Worm (Caenorhabditis elegans): Measurements from ENCODE around the gene eppl-1.
A peak's percentile ranks its signal among the peaks of the same experiment; 100 is the strongest.

eppl-1 gene

DNA sequence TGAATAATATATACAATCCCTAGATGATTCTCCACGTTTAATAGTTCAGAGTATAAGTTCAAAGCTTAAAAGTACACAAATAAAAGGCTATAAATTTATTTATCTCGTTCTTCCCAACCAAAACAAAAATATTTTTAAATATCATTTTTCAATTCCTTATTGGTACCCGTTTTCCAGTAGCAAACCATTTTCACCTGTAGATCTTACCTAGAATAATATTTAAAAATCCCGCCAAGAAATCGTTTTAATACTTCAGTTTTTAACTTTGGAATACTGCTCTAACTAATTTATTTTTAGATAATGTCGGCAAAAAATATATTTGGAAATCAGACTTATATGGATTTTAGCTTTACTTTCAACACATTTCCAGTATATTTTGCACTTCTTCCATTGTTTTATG is 40.7 kb upstream of the eppl-1 start, which contains the start of gene sru-7:
TSS of gene sru-7 (plus strand) at position 301 of the 400 bp plus-strand sequence.
- TF ChIP-seq ceh-6 (GFP tag; optimal IDR thresholded peaks at IDR 0.05) (no peak), elt-4 (tag; optimal IDR thresholded peaks at IDR 0.05) (no peak), ama-1 (optimal IDR thresholded peaks at IDR 0.05) (no peak), gmeb-2 (tag; optimal IDR thresholded peaks at IDR 0.05) (no peak), ets-4 (tag; optimal IDR thresholded peaks at IDR 0.05) (no peak), hlh-30 (tag; optimal IDR thresholded peaks at IDR 0.05; ENCODE audit: insufficient read depth) (no peak), hlh-6 (tag; optimal IDR thresholded peaks at IDR 0.05) (no peak), lim-6 (tag; optimal IDR thresholded peaks at IDR 0.05) (no peak)

DNA sequence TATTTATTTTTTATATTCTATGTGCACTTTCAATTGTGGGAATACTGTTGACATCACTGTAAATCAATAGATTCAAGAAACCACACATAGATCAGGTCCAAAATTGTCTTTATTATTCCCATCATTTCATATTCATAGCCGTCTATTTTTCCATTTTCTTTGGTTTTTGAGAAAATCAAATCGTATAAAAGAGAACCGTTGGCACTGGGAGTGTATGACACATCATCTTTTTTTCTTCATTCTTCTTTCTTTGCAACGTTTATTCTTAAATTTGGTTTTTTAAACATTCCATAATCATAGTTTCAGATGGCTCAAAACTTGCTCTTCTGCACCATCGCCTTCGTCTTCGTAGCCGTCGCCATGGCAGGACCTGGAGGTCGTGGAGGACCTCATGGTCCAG is 38.4 kb upstream of the eppl-1 start, which contains the start of gene srlf-2:
TSS of gene srlf-2 (plus strand) at position 301 of the 400 bp plus-strand sequence.
- no peak for TF ChIP-seq ceh-48 (tag; optimal IDR thresholded peaks at IDR 0.05)
- no peak for TF ChIP-seq rnt-1 (tag; optimal IDR thresholded peaks at IDR 0.05)
- no peak for TF ChIP-seq pag-3 (tag; optimal IDR thresholded peaks at IDR 0.05; ENCODE audit: borderline replicate concordance)
- no peak for TF ChIP-seq pqm-1 (tag; optimal IDR thresholded peaks at IDR 0.05)
- TF ChIP-seq odd-2 (tag; optimal IDR thresholded peaks at IDR 0.05) = no peak
- TF ChIP-seq lim-6 (tag; optimal IDR thresholded peaks at IDR 0.05) = no peak
- TF ChIP-seq pros-1 (tag; optimal IDR thresholded peaks at IDR 0.05) = no peak
- TF ChIP-seq nhr-11 (tag; optimal IDR thresholded peaks at IDR 0.05) = no peak
- no peak for TF ChIP-seq pha-4 (tag; optimal IDR thresholded peaks at IDR 0.05)
- TF ChIP-seq ceh-24 (tag; optimal IDR thresholded peaks at IDR 0.05) = no peak
- TF ChIP-seq ceh-2 (tag; optimal IDR thresholded peaks at IDR 0.05) = no peak
- TF ChIP-seq sox-4 (tag; optimal IDR thresholded peaks at IDR 0.05) = no peak

ce11 chrIV:8488043-8488442 is 36.5 kb upstream of the eppl-1 start:
- no peak for TF ChIP-seq ztf-16 (tag; optimal IDR thresholded peaks at IDR 0.05)

ce11 chrIV:8487183-8487582 is 35.6 kb upstream of the eppl-1 start, which contains the start of gene srlf-3:
TSS of gene srlf-3 (plus strand) at chrIV:8487483.
- TF ChIP-seq ceh-2 (tag; optimal IDR thresholded peaks at IDR 0.05) (no peak), fkh-10 (GFP tag; optimal IDR thresholded peaks at IDR 0.05) (no peak), ref-2 (tag; optimal IDR thresholded peaks at IDR 0.05) (no peak), fkh-6 (tag; optimal IDR thresholded peaks at IDR 0.05) (no peak), pqm-1 (tag; optimal IDR thresholded peaks at IDR 0.05) (no peak), ceh-45 (GFP tag; IDR thresholded peaks at IDR 0.05) (no peak), dmd-4 (tag; optimal IDR thresholded peaks at IDR 0.05; ENCODE audit: borderline replicate concordance) (no peak), ttx-3 (tag; optimal IDR thresholded peaks at IDR 0.05) (no peak), unc-86 (tag; optimal IDR thresholded peaks at IDR 0.05) (no peak), Y22D7AL.16 (tag; optimal IDR thresholded peaks at IDR 0.05) (no peak), madf-2 (tag; optimal IDR thresholded peaks at IDR 0.05) (no peak), ceh-9 (tag; optimal IDR thresholded peaks at IDR 0.05) (no peak), gmeb-2 (tag; optimal IDR thresholded peaks at IDR 0.05) (no peak), C08G9.2 (tag; optimal IDR thresholded peaks at IDR 0.05) (no peak), elt-2 (tag; optimal IDR thresholded peaks at IDR 0.05) (no peak), pha-2 (tag; optimal IDR thresholded peaks at IDR 0.05) (no peak), pat-9 (tag; optimal IDR thresholded peaks at IDR 0.05) (no peak), unc-55 (GFP tag; optimal IDR thresholded peaks at IDR 0.05) (no peak), mec-3 (tag; optimal IDR thresholded peaks at IDR 0.05; ENCODE audit: borderline replicate concordance) (no peak), pax-1 (tag; optimal IDR thresholded peaks at IDR 0.05) (no peak)

- TF ChIP-seq elt-2 (tag; optimal IDR thresholded peaks at IDR 0.05) = peak; percentile 50
- no peak for TF ChIP-seq pat-9 (tag; optimal IDR thresholded peaks at IDR 0.05)
- TF ChIP-seq nhr-11 (tag; optimal IDR thresholded peaks at IDR 0.05) = no peak
- no peak for TF ChIP-seq ceh-48 (tag; optimal IDR thresholded peaks at IDR 0.05)
- no peak for TF ChIP-seq ceh-34 (tag; optimal IDR thresholded peaks at IDR 0.05)
Measured at ce11 chrIV:8481308-8481707, 29.7 kb upstream of the eppl-1 start, which contains the start of gene spp-8. TSS of gene spp-8 (plus strand) at chrIV:8481664.
